Fruit fly (Drosophila melanogaster): Measurements from ENCODE around the gene mei-218.
A peak's percentile ranks its signal among the peaks of the same experiment; 100 is the strongest.

The mei-218 gene

DNA sequence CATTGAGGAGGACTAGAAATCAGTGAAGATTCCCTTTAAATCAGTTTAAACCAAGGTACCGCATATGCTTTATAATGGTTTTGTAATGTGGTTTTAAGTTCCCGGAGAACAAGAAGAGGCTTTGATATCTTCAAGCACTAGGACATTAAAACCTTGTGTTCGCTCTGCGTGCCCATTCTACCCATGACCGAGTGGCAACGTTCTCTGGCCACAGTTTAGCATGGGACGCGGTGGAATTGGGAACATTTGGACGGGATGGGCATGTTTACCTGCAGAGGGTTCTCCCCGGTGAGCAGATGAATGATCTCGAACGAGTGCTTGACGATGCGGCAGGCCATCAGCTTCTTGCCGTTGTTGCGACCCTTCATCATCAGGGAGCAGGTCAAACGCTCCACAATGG lies 3.7 kb upstream of the mei-218 start:
- TF ChIP-seq fru (GFP tag; optimal IDR thresholded peaks at IDR 0.05) (no peak), N (GFP tag; optimal IDR thresholded peaks at IDR 0.05) (no peak), Hr83 (GFP tag; optimal IDR thresholded peaks at IDR 0.05; ENCODE audit: poor library complexity, severe bottlenecking) (no peak), Vsx2 (GFP tag; optimal IDR thresholded peaks at IDR 0.05; ENCODE audit: partially characterized antibody) (no peak), psq (GFP tag; optimal IDR thresholded peaks at IDR 0.05) (no peak), ey (GFP tag; optimal IDR thresholded peaks at IDR 0.05) (no peak), sv (GFP tag; optimal IDR thresholded peaks at IDR 0.05) (no peak), dsf (GFP tag; optimal IDR thresholded peaks at IDR 0.05; ENCODE audit: borderline replicate concordance) (no peak), foxo (GFP tag; optimal IDR thresholded peaks at IDR 0.05) (no peak), Myc (optimal IDR thresholded peaks at IDR 0.05) (no peak), dl (GFP tag; optimal IDR thresholded peaks at IDR 0.05; ENCODE audit: insufficient read depth in 1 of 2, partially characterized antibody in 2 of 2) (no peak), CG32264 (GFP tag; optimal IDR thresholded peaks at IDR 0.05) (no peak), jim (GFP tag; optimal IDR thresholded peaks at IDR 0.05) (no peak), pan (optimal IDR thresholded peaks at IDR 0.05) (no peak), Jra (GFP tag; optimal IDR thresholded peaks at IDR 0.05) (no peak)

DNA sequence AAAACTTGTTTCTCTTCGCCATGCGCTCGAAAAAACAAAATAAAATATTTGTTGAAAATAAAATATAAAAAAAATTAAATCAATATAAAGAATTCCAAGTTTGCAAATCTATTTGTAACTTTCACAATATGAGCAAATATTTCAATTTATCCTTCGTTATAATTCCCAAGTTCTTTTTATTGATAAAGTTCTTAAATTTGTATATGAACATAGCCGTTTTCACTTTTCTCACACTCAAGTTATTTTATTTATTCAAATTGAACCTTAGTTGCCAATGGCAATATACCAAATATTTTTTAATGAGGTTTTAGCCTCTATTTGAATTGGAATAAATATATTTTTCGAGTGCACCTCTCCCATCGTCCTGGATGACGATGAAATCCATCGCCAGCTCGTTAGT lies 10.1 kb downstream of the mei-218 start:
- TF ChIP-seq h (GFP tag; optimal IDR thresholded peaks at IDR 0.05) (no peak), dmrt93B (GFP tag; optimal IDR thresholded peaks at IDR 0.05) (no peak), usp (GFP tag; optimal IDR thresholded peaks at IDR 0.05) (no peak), ey (GFP tag; optimal IDR thresholded peaks at IDR 0.05) (no peak), Hr78 (GFP tag; optimal IDR thresholded peaks at IDR 0.05) (no peak), N (GFP tag; optimal IDR thresholded peaks at IDR 0.05) (no peak), CG32264 (GFP tag; optimal IDR thresholded peaks at IDR 0.05) (no peak), Hnf4 (GFP tag; optimal IDR thresholded peaks at IDR 0.05) (no peak), pan (optimal IDR thresholded peaks at IDR 0.05) (no peak)

DNA sequence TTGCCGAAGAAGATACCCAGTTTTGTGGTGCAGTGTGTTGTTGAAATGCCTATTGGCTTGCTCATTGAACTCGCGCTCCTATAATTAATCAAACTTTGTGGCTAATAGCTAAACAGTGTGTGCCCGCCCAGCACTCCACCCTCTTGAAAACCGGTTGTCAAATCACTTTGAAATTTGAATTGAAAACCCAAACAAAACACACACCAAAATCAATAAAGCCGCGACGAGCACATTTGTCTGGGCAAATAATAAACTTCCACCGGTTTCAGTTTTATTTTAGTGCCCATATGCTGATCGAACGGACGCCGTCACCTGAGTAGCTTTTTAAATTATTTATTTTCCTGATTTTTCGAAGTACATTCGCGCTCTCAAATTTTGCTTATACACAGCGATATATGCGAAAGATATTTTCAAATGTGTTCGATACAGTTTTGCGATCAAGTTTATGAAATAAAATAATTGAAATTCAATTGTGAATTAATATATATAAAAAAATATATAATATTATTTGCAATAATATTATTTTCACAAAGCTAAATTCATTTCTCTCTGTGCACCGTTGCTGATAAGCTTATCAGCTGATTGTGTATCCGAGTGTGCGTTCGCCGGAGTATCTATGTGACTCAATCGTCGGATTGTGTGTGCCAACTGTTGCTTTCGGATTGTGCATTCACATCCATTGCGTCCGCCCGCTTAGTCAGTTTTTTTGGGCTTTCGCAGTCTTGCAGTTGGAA lies 12.9 kb downstream of the mei-218 start:
- TF ChIP-seq Jra (GFP tag; optimal IDR thresholded peaks at IDR 0.05), result peak; percentile 11
- no peak for TF ChIP-seq lola (GFP tag; optimal IDR thresholded peaks at IDR 0.05)
- TF ChIP-seq brk (GFP tag; optimal IDR thresholded peaks at IDR 0.05), result no peak
- TF ChIP-seq Hr83 (GFP tag; optimal IDR thresholded peaks at IDR 0.05; ENCODE audit: poor library complexity, severe bottlenecking), result peak; percentile 3
- peak; percentile 71 for TF ChIP-seq OdsH (GFP tag; optimal IDR thresholded peaks at IDR 0.05)
- peak; percentile 68 for TF ChIP-seq h (GFP tag; optimal IDR thresholded peaks at IDR 0.05)
- no peak for TF ChIP-seq Myc (optimal IDR thresholded peaks at IDR 0.05)
- peak; percentile 63 for TF ChIP-seq HLH106 (tag; optimal IDR thresholded peaks at IDR 0.05)
- TF ChIP-seq pan (optimal IDR thresholded peaks at IDR 0.05), result no peak
- no peak for TF ChIP-seq usp (GFP tag; optimal IDR thresholded peaks at IDR 0.05)
- TF ChIP-seq Mio (GFP tag; optimal IDR thresholded peaks at IDR 0.05), result no peak
- TF ChIP-seq fru (GFP tag; optimal IDR thresholded peaks at IDR 0.05), result peak; percentile 50
- no peak for TF ChIP-seq CG9705 (GFP tag; optimal IDR thresholded peaks at IDR 0.05)
- TF ChIP-seq br (GFP tag; optimal IDR thresholded peaks at IDR 0.05), result peak; percentile 31
- no peak for TF ChIP-seq tai (GFP tag; optimal IDR thresholded peaks at IDR 0.05)
- TF ChIP-seq ey (GFP tag; optimal IDR thresholded peaks at IDR 0.05), result no peak
- peak in 1 of 2 experiments; percentile 74 for TF ChIP-seq foxo (GFP tag; optimal IDR thresholded peaks at IDR 0.05)
- peak; percentile 60 for TF ChIP-seq Dif (GFP tag; optimal IDR thresholded peaks at IDR 0.05; ENCODE audit: partially characterized antibody)
- no peak for TF ChIP-seq dl (GFP tag; optimal IDR thresholded peaks at IDR 0.05; ENCODE audit: insufficient read depth in 1 of 2, partially characterized antibody in 2 of 2)
- TF ChIP-seq GATAd (GFP tag; optimal IDR thresholded peaks at IDR 0.05), result no peak
- TF ChIP-seq woc (GFP tag; optimal IDR thresholded peaks at IDR 0.05), result no peak
- TF ChIP-seq jim (GFP tag; optimal IDR thresholded peaks at IDR 0.05), result no peak
- no peak for TF ChIP-seq Abd-B (GFP tag; optimal IDR thresholded peaks at IDR 0.05)
- no peak for TF ChIP-seq Vsx2 (GFP tag; optimal IDR thresholded peaks at IDR 0.05; ENCODE audit: partially characterized antibody)
- TF ChIP-seq Hnf4 (GFP tag; optimal IDR thresholded peaks at IDR 0.05), result peak; percentile 33
- no peak for TF ChIP-seq Rel (GFP tag; optimal IDR thresholded peaks at IDR 0.05)
- TF ChIP-seq Rel (tag; optimal IDR thresholded peaks at IDR 0.05), result peak; percentile 38
- no peak for TF ChIP-seq Dfd (GFP tag; optimal IDR thresholded peaks at IDR 0.05)
- TF ChIP-seq CrebA (GFP tag; optimal IDR thresholded peaks at IDR 0.05; ENCODE audit: borderline replicate concordance), result no peak
- no peak for TF ChIP-seq dmrt93B (GFP tag; optimal IDR thresholded peaks at IDR 0.05)
- TF ChIP-seq sage (GFP tag; optimal IDR thresholded peaks at IDR 0.05), result peak; percentile 19
- no peak for TF ChIP-seq Hr78 (GFP tag; optimal IDR thresholded peaks at IDR 0.05)
- no peak for TF ChIP-seq CG32264 (GFP tag; optimal IDR thresholded peaks at IDR 0.05)
- TF ChIP-seq psq (GFP tag; optimal IDR thresholded peaks at IDR 0.05), result peak; percentile 69
- no peak for TF ChIP-seq dsf (GFP tag; optimal IDR thresholded peaks at IDR 0.05; ENCODE audit: borderline replicate concordance)
- peak; percentile 70 for TF ChIP-seq Sp1 (GFP tag; optimal IDR thresholded peaks at IDR 0.05)
- TF ChIP-seq N (GFP tag; optimal IDR thresholded peaks at IDR 0.05), result no peak
- peak; percentile 24 for TF ChIP-seq sv (GFP tag; optimal IDR thresholded peaks at IDR 0.05)
- peak; percentile 75 for TF ChIP-seq rgr (GFP tag; optimal IDR thresholded peaks at IDR 0.05)
